Worm (Caenorhabditis elegans) whole organism, young adult: ENCODE data around the gene casy-1.

ENCODE experiments used
- B0035.1 ChIP-seq: sonication (generic microtip); optimal IDR thresholded peaks from 2 replicates; lab custom pipeline; 2016; ENCODE audit warnings: missing genetic modification characterization, mild to moderate bottlenecking, missing compliant biosample characterization, missing genotype, missing genetic modification reagents
- B0261.1 ChIP-seq: sonication (generic microtip); optimal IDR thresholded peaks from 2 replicates; lab custom pipeline; 2016; ENCODE audit warnings: mild to moderate bottlenecking, missing genetic modification characterization, moderate library complexity, missing compliant biosample characterization
- F37B4.10 ChIP-seq: fragments of 200-800 bp; sonication (Bioruptor generic); IDR thresholded peaks from 2 replicates; pipeline ENCODE4 v1.3.6; 2022; ENCODE audit warnings: missing genetic modification characterization, missing compliant biosample characterization
- F39B2.1 ChIP-seq: fragments of 200-800 bp; sonication (Bioruptor generic); IDR thresholded peaks from 2 replicates; pipeline ENCODE4 v1.3.6; 2022; ENCODE audit warnings: missing genetic modification reagents, missing genetic modification characterization, missing compliant biosample characterization
- F52B5.7 ChIP-seq: sonication (generic microtip); optimal IDR thresholded peaks from 2 replicates; lab custom pipeline; 2016; ENCODE audit warnings: mild to moderate bottlenecking, missing genetic modification characterization, missing compliant biosample characterization
- F55B11.4 ChIP-seq: sonication (generic microtip); optimal IDR thresholded peaks from 2 replicates; lab custom pipeline; 2016; ENCODE audit warnings: missing compliant biosample characterization, missing genetic modification characterization, borderline replicate concordance; ENCODE audit not compliant: insufficient read depth
- F57A8.1 ChIP-seq: fragments of 200-800 bp; sonication (Bioruptor generic); optimal IDR thresholded peaks from 2 replicates; lab custom pipeline; 2018; ENCODE audit warnings: mild to moderate bottlenecking, missing genetic modification characterization, moderate library complexity, missing compliant biosample characterization
- F57C9.4 ChIP-seq: sonication (generic microtip); optimal IDR thresholded peaks from 2 replicates; lab custom pipeline; 2017; ENCODE audit warnings: mild to moderate bottlenecking, missing genetic modification characterization, missing compliant biosample characterization
- Y67H2A.10 ChIP-seq: fragments of 200-800 bp; sonication (Bioruptor generic); conservative IDR thresholded peaks from 2 replicates; pipeline ENCODE4 v1.3.6; 2022; ENCODE audit warnings: missing genetic modification reagents, missing genetic modification characterization, missing compliant biosample characterization
- akir-1 ChIP-seq: fragments of 200-800 bp; sonication (Bioruptor generic); optimal IDR thresholded peaks from 2 replicates; lab custom pipeline; 2018; ENCODE audit warnings: mild to moderate bottlenecking, missing genetic modification characterization, moderate library complexity, missing compliant biosample characterization
- athp-1 ChIP-seq: sonication (generic microtip); optimal IDR thresholded peaks from 2 replicates; lab custom pipeline; 2017; ENCODE audit warnings: mild to moderate bottlenecking, missing genetic modification characterization, missing compliant biosample characterization
- attf-5 ChIP-seq: fragments of 200-800 bp; sonication (Bioruptor generic); optimal IDR thresholded peaks from 2 replicates; lab custom pipeline; 2018; ENCODE audit warnings: mild to moderate bottlenecking, missing genetic modification characterization, missing compliant biosample characterization
- bed-1 ChIP-seq: fragments of 200-800 bp; sonication (Bioruptor generic); IDR thresholded peaks from 2 replicates; pipeline ENCODE4 v1.3.6; 2022; ENCODE audit warnings: missing genetic modification reagents, missing genetic modification characterization, missing compliant biosample characterization
- ceh-100 ChIP-seq: fragments of 200-800 bp; sonication (Bioruptor generic); IDR thresholded peaks from 2 replicates; pipeline ENCODE4 v1.3.6; 2022; ENCODE audit warnings: missing genetic modification reagents, missing genetic modification characterization, missing compliant biosample characterization
- ceh-27 ChIP-seq: fragments of 200-800 bp; sonication (Bioruptor generic); optimal IDR thresholded peaks from 2 replicates; lab custom pipeline; 2018; ENCODE audit warnings: mild to moderate bottlenecking, missing genetic modification characterization, moderate library complexity, missing compliant biosample characterization
- ceh-40 ChIP-seq: fragments of 200-800 bp; sonication (Bioruptor generic); IDR thresholded peaks from 2 replicates; pipeline ENCODE4 v1.3.6; 2022; ENCODE audit warnings: missing genetic modification characterization, missing compliant biosample characterization
- ceh-58 ChIP-seq: fragments of 200-800 bp; sonication (Bioruptor generic); IDR thresholded peaks from 2 replicates; pipeline ENCODE4 v1.3.6; 2022; ENCODE audit warnings: missing genetic modification characterization, missing compliant biosample characterization
- ceh-79 ChIP-seq: sonication (generic microtip); optimal IDR thresholded peaks from 2 replicates; lab custom pipeline; 2017; ENCODE audit warnings: mild to moderate bottlenecking, missing genetic modification characterization, missing compliant biosample characterization
- dpl-1 ChIP-seq: fragments of 150-350 bp; optimal IDR thresholded peaks from 2 replicates; lab custom pipeline; 2014; ENCODE audit warnings: missing biosample characterization, missing genetic modification reagents, missing genetic modification characterization
- egl-18 ChIP-seq: fragments of 200-800 bp; sonication (Bioruptor generic); IDR thresholded peaks from 2 replicates; pipeline ENCODE4 v1.3.6; 2022; ENCODE audit warnings: missing genetic modification reagents, missing genetic modification characterization, missing compliant biosample characterization
- hmg-1.2 ChIP-seq: fragments of 200-800 bp; sonication (Bioruptor generic); IDR thresholded peaks from 2 replicates; pipeline ENCODE4 v1.3.6; 2022; ENCODE audit warnings: missing genetic modification reagents, missing genetic modification characterization, missing compliant biosample characterization
- hmg-20 ChIP-seq: fragments of 200-800 bp; sonication (Bioruptor generic); IDR thresholded peaks from 2 replicates; pipeline ENCODE4 v1.3.6; 2022; ENCODE audit warnings: missing genetic modification reagents, missing genetic modification characterization, missing compliant biosample characterization
- hsf-1 ChIP-seq: fragments of 200-800 bp; sonication (Bioruptor generic); IDR thresholded peaks from 2 replicates; pipeline ENCODE4 v1.3.6; 2022; ENCODE audit warnings: missing genetic modification reagents, missing genetic modification characterization, missing compliant biosample characterization
- lag-1 ChIP-seq: fragments of 200-800 bp; sonication (Bioruptor generic); IDR thresholded peaks from 2 replicates; pipeline ENCODE4 v1.3.6; 2022; ENCODE audit warnings: missing genetic modification reagents, missing genetic modification characterization, missing compliant biosample characterization
- let-526 ChIP-seq: fragments of 200-800 bp; sonication (Bioruptor generic); IDR thresholded peaks from 2 replicates; pipeline ENCODE4 v1.3.6; 2022; ENCODE audit warnings: missing genetic modification reagents, missing genetic modification characterization, missing compliant biosample characterization
- lin-35 ChIP-seq, 3 experiments: fragments of 150-350 bp in 2 of 3; sonication (generic microtip) in 1 of 3; optimal IDR thresholded peaks; 2 replicates each; lab custom pipeline; 2014 to 2018; ENCODE audit warnings: missing biosample characterization in 3 of 3, missing genetic modification characterization in 3 of 3, missing genetic modification reagents in 3 of 3
- lin-54 ChIP-seq: fragments of 200-800 bp; sonication (Bioruptor generic); optimal IDR thresholded peaks from 2 replicates; lab custom pipeline; 2018; ENCODE audit warnings: mild to moderate bottlenecking, missing genetic modification characterization, missing compliant biosample characterization
- lir-1 ChIP-seq: fragments of 200-800 bp; sonication (Bioruptor generic); conservative IDR thresholded peaks from 2 replicates; pipeline ENCODE4 v1.3.6; 2022; ENCODE audit warnings: missing genetic modification reagents, missing genetic modification characterization, missing compliant biosample characterization
- madf-10 ChIP-seq: sonication (generic microtip); optimal IDR thresholded peaks from 2 replicates; lab custom pipeline; 2016; ENCODE audit warnings: mild to moderate bottlenecking, missing genetic modification characterization, missing compliant biosample characterization
- madf-6 ChIP-seq: fragments of 200-800 bp; sonication (Bioruptor generic); IDR thresholded peaks from 2 replicates; pipeline ENCODE4 v1.3.6; 2022; ENCODE audit warnings: missing genetic modification reagents, missing genetic modification characterization, missing compliant biosample characterization
- madf-8 ChIP-seq: fragments of 200-800 bp; sonication (Bioruptor generic); conservative IDR thresholded peaks from 2 replicates; pipeline ENCODE4 v1.3.6; 2022; ENCODE audit warnings: missing genetic modification reagents, missing genetic modification characterization, missing compliant biosample characterization
- nfya-1 ChIP-seq: sonication (generic microtip); optimal IDR thresholded peaks from 2 replicates; lab custom pipeline; 2017; ENCODE audit warnings: antibody characterized with exemption, missing compliant biosample characterization, missing genetic modification characterization, borderline replicate concordance; ENCODE audit not compliant: insufficient read depth
- nhr-90 ChIP-seq: sonication (generic microtip); optimal IDR thresholded peaks from 2 replicates; lab custom pipeline; 2016; ENCODE audit warnings: missing genotype, mild to moderate bottlenecking, missing genetic modification characterization, missing compliant biosample characterization
- rec-8 ChIP-seq, 2 experiments: sonication (generic microtip); optimal IDR thresholded peaks; 2 replicates each; lab custom pipeline; 2016; ENCODE audit warnings: mild to moderate bottlenecking in 2 of 2, missing genetic modification characterization in 2 of 2, missing genetic modification reagents in 2 of 2, missing genotype in 2 of 2, missing biosample characterization in 1 of 2, missing compliant biosample characterization in 1 of 2, moderate library complexity in 1 of 2
- sdz-38 ChIP-seq: sonication (generic microtip); optimal IDR thresholded peaks from 2 replicates; lab custom pipeline; 2016; ENCODE audit warnings: missing genotype, missing genetic modification characterization, missing compliant biosample characterization
- snpc-4 ChIP-seq, 5 experiments: fragments of 150-350 bp in 1 of 5; sonication (generic microtip) in 4 of 5; optimal IDR thresholded peaks; 2 replicates each; lab custom pipeline; 2014 to 2018; ENCODE audit warnings: missing genetic modification characterization in 5 of 5, missing biosample characterization in 3 of 5, antibody characterized with exemption in 2 of 5, mild to moderate bottlenecking in 2 of 5, missing compliant biosample characterization in 2 of 5, missing genotype in 2 of 5, moderate library complexity in 2 of 5, missing genetic modification reagents in 1 of 5
- sptf-2 ChIP-seq: fragments of 200-800 bp; sonication (Bioruptor generic); optimal IDR thresholded peaks from 2 replicates; lab custom pipeline; 2018; ENCODE audit warnings: mild to moderate bottlenecking, missing genetic modification characterization, missing compliant biosample characterization
- tbx-9 ChIP-seq: sonication (generic microtip); optimal IDR thresholded peaks from 2 replicates; lab custom pipeline; 2016; ENCODE audit warnings: borderline replicate concordance, missing genetic modification characterization, inconsistent platforms, missing compliant biosample characterization
- xnd-1 ChIP-seq: sonication (generic microtip); optimal IDR thresholded peaks from 2 replicates; lab custom pipeline; 2016; ENCODE audit warnings: missing genotype, missing genetic modification reagents, missing genetic modification characterization, missing compliant biosample characterization
- ztf-18 ChIP-seq: sonication (generic microtip); optimal IDR thresholded peaks from 2 replicates; lab custom pipeline; 2016; ENCODE audit warnings: missing genotype, mild to moderate bottlenecking, missing genetic modification characterization, missing compliant biosample characterization
- ztf-25 ChIP-seq: fragments of 200-800 bp; sonication (Bioruptor generic); IDR thresholded peaks from 2 replicates; pipeline ENCODE4 v1.3.6; 2022; ENCODE audit warnings: missing genetic modification reagents, missing genetic modification characterization, missing compliant biosample characterization
- ztf-26 ChIP-seq: sonication (generic microtip); optimal IDR thresholded peaks from 2 replicates; lab custom pipeline; 2017; ENCODE audit warnings: missing genetic modification characterization, missing compliant biosample characterization

Gene casy-1

ce11 chrII:5957803-5958367 is 1.4 kb upstream of the casy-1 start (continued):
- no peak for TF ChIP-seq lin-54 (GFP tag; lab: Kevin White, UChicago)

- no peak for TF ChIP-seq athp-1 (tag; lab: Kevin White, UChicago)
- TF ChIP-seq lin-35 (GFP tag; optimal IDR thresholded peaks at IDR 0.05; lab: Kevin White, UChicago): no peak
- no peak for TF ChIP-seq hmg-1.2 (GFP tag; lab: Robert Waterston, UW)
- TF ChIP-seq tbx-9 (tag; lab: Kevin White, UChicago): no peak
- no peak for TF ChIP-seq F57C9.4 (tag; lab: Kevin White, UChicago)
- TF ChIP-seq ceh-100 (GFP tag; lab: Robert Waterston, UW): no peak
- TF ChIP-seq F57A8.1 (GFP tag; lab: Kevin White, UChicago): no peak
- TF ChIP-seq F52B5.7 (tag; lab: Kevin White, UChicago): no peak
- TF ChIP-seq B0035.1 (tag; lab: Kevin White, UChicago): no peak
- TF ChIP-seq madf-6: no peak
- no peak for TF ChIP-seq ceh-27 (GFP tag; lab: Kevin White, UChicago)
- TF ChIP-seq ztf-25: no peak
- TF ChIP-seq ztf-26 (tag; lab: Kevin White, UChicago): no peak
These were observed 780 bp downstream of the casy-1 start for ce11 chrII:5955638-5956167.

- no peak for TF ChIP-seq sdz-38 (tag; lab: Kevin White, UChicago)
- no peak for TF ChIP-seq F55B11.4 (tag; lab: Kevin White, UChicago)
- no peak for TF ChIP-seq attf-5 (GFP tag; lab: Kevin White, UChicago)
- no peak for TF ChIP-seq xnd-1 (tag; lab: Kevin White, UChicago)
- no peak for TF ChIP-seq Y67H2A.10
- no peak for TF ChIP-seq sptf-2 (GFP tag; lab: Kevin White, UChicago)
- TF ChIP-seq akir-1 (GFP tag; lab: Kevin White, UChicago): no peak
- no peak for TF ChIP-seq F39B2.1 (GFP tag; lab: Robert Waterston, UW)
- no peak for TF ChIP-seq ceh-58 (GFP tag; lab: Robert Waterston, UW)
- TF ChIP-seq madf-8 (GFP tag; lab: Robert Waterston, UW): no peak
- TF ChIP-seq ceh-79: no peak
- no peak for TF ChIP-seq ztf-18 (tag; lab: Kevin White, UChicago)
- no peak for TF ChIP-seq ceh-27 (GFP tag; lab: Kevin White, UChicago)
- TF ChIP-seq hsf-1 (GFP tag; lab: Robert Waterston, UW): no peak
- no peak for TF ChIP-seq lag-1 (GFP tag; lab: Robert Waterston, UW)
- no peak for TF ChIP-seq snpc-4 (GFP tag; optimal IDR thresholded peaks at IDR 0.05; lab: Kevin White, UChicago)
- no peak for TF ChIP-seq snpc-4 (tag; optimal IDR thresholded peaks at IDR 0.05; lab: Kevin White, UChicago)
- no peak for TF ChIP-seq dpl-1 (GFP tag; lab: Kevin White, UChicago)
- no peak for TF ChIP-seq egl-18 (GFP tag; lab: Robert Waterston, UW)
- no peak for TF ChIP-seq B0261.1 (tag; lab: Kevin White, UChicago)
These were observed 4.3 kb downstream of the casy-1 start for ce11 chrII:5952214-5952613.

- TF ChIP-seq hsf-1 (GFP tag; lab: Robert Waterston, UW): no peak
- no peak for TF ChIP-seq sptf-2 (GFP tag; lab: Kevin White, UChicago)
- TF ChIP-seq bed-1 (GFP tag; lab: Robert Waterston, UW): no peak
- no peak for TF ChIP-seq F37B4.10 (GFP tag; lab: Robert Waterston, UW)
- no peak for TF ChIP-seq lag-1 (GFP tag; lab: Robert Waterston, UW)
- TF ChIP-seq hmg-20 (GFP tag; lab: Robert Waterston, UW): no peak
- TF ChIP-seq lir-1 (GFP tag; lab: Robert Waterston, UW): no peak
- no peak for TF ChIP-seq nfya-1 (tag; lab: Kevin White, UChicago)
- no peak for TF ChIP-seq let-526 (GFP tag; lab: Robert Waterston, UW)
- TF ChIP-seq madf-10 (tag; lab: Kevin White, UChicago): no peak
- no peak for TF ChIP-seq ceh-40 (GFP tag; lab: Robert Waterston, UW)
- no peak for TF ChIP-seq nhr-90 (tag; lab: Kevin White, UChicago)
- TF ChIP-seq rec-8 (tag; optimal IDR thresholded peaks at IDR 0.05; lab: Kevin White, UChicago): no peak
- no peak for TF ChIP-seq sdz-38 (tag; lab: Kevin White, UChicago)
These were observed 4.7 kb downstream of the casy-1 start for ce11 chrII:5951745-5952144.
